Worm (Caenorhabditis elegans): ENCODE data around the gene sprp-4.
A peak's percentile ranks its signal among the peaks of the same experiment; 100 is the strongest.

ce11 chrX:8806070-8806799, 47.2 kb downstream of the sprp-4 start, which contains the start of gene R04E5.8:
- TF ChIP-seq nhr-237 (tag; optimal IDR thresholded peaks at IDR 0.05) (no peak), skn-1 (tag; optimal IDR thresholded peaks at IDR 0.05) (no peak), ztf-11 (tag; optimal IDR thresholded peaks at IDR 0.05) (peak in 1 of 2 experiments; percentile 32), lin-39 (tag; optimal IDR thresholded peaks at IDR 0.05) (no peak), fkh-10 (GFP tag; optimal IDR thresholded peaks at IDR 0.05) (peak; percentile 52), ztf-4 (tag; optimal IDR thresholded peaks at IDR 0.05) (no peak)

Data from whole organism, L1 larva.